Fruit fly (Drosophila melanogaster) whole organism, embryonic: ENCODE measurements around the gene CG43850.

Experiments used
- Asciz ChIP-seq: fragments of 200-800 bp; sonication (Bioruptor generic); optimal IDR thresholded peaks from 2 replicates; lab custom pipeline; 2017; ENCODE audit warnings: missing biosample characterization, mild to moderate bottlenecking, missing genetic modification characterization, missing genetic modification reagents
- Atf6 ChIP-seq: fragments of 200-800 bp; sonication (Bioruptor generic); IDR thresholded peaks from 2 replicates; pipeline ENCODE4 v1.3.6; 2022; ENCODE audit warnings: missing biosample characterization, missing genetic modification characterization
- Bdp1 ChIP-seq: fragments of 200-800 bp; sonication (Bioruptor generic); optimal IDR thresholded peaks from 3 replicates; lab custom pipeline; 2016; ENCODE audit warnings: missing biosample characterization, missing genetic modification characterization
- CG10654 ChIP-seq: fragments of 200-800 bp; sonication (Bioruptor generic); optimal IDR thresholded peaks from 2 replicates; lab custom pipeline; 2016; ENCODE audit warnings: missing biosample characterization, missing genetic modification characterization
- CG11456 ChIP-seq: fragments of 200-800 bp; sonication (Bioruptor generic); IDR thresholded peaks from 3 replicates; pipeline ENCODE4 v1.3.6; 2022; ENCODE audit warnings: missing biosample characterization, missing genetic modification characterization
- CG11695 ChIP-seq: fragments of 200-800 bp; sonication (Bioruptor generic); IDR thresholded peaks from 3 replicates; pipeline ENCODE4 v1.3.6; 2022; ENCODE audit warnings: missing biosample characterization, missing genetic modification characterization
- CG11723 ChIP-seq: fragments of 200-800 bp; sonication (Bioruptor generic); optimal IDR thresholded peaks from 2 replicates; lab custom pipeline; 2017; ENCODE audit warnings: missing biosample characterization, mild to moderate bottlenecking, missing genetic modification characterization
- CG12155 ChIP-seq: fragments of 200-800 bp; sonication (Bioruptor generic); optimal IDR thresholded peaks from 3 replicates; lab custom pipeline; 2016; ENCODE audit warnings: missing biosample characterization, missing genetic modification characterization
- CG13287 ChIP-seq: fragments of 200-800 bp; sonication (Bioruptor generic); IDR thresholded peaks from 2 replicates; pipeline ENCODE4 v1.3.6; 2022; ENCODE audit warnings: missing biosample characterization, missing genetic modification characterization; ENCODE audit not compliant: partially characterized antibody
- CG13296 ChIP-seq: fragments of 200-800 bp; sonication (Bioruptor generic); optimal IDR thresholded peaks from 3 replicates; lab custom pipeline; 2018; ENCODE audit warnings: missing biosample characterization, mild to moderate bottlenecking, missing genetic modification characterization
- CG13624 ChIP-seq: fragments of 200-800 bp; sonication (Bioruptor generic); optimal IDR thresholded peaks from 2 replicates; lab custom pipeline; 2016; ENCODE audit warnings: missing biosample characterization, missing genetic modification characterization
- CG15269 ChIP-seq: fragments of 200-800 bp; sonication (Bioruptor generic); optimal IDR thresholded peaks from 2 replicates; lab custom pipeline; 2018; ENCODE audit warnings: missing biosample characterization, mild to moderate bottlenecking, missing genetic modification characterization, moderate library complexity
- CG15514 ChIP-seq: fragments of 200-800 bp; sonication (Bioruptor generic); optimal IDR thresholded peaks from 3 replicates; lab custom pipeline; 2017; ENCODE audit warnings: missing biosample characterization, missing genetic modification characterization, mild to moderate bottlenecking, moderate library complexity, missing genetic modification reagents
- CG16815 ChIP-seq: fragments of 200-800 bp; sonication (Bioruptor generic); optimal IDR thresholded peaks from 3 replicates; lab custom pipeline; 2017; ENCODE audit warnings: missing biosample characterization, mild to moderate bottlenecking, missing genetic modification characterization
- CG17328 ChIP-seq: fragments of 200-800 bp; sonication (Bioruptor generic); IDR thresholded peaks from 2 replicates; pipeline ENCODE4 v1.3.6; 2022; ENCODE audit warnings: missing biosample characterization, missing genetic modification characterization
- CG17359 ChIP-seq: fragments of 200-800 bp; sonication (Bioruptor generic); optimal IDR thresholded peaks from 3 replicates; lab custom pipeline; 2018; ENCODE audit warnings: missing biosample characterization, mild to moderate bottlenecking, missing genetic modification characterization, moderate library complexity
- CG2712 ChIP-seq: fragments of 200-800 bp; optimal IDR thresholded peaks from 3 replicates; lab custom pipeline; 2019; ENCODE audit warnings: missing biosample characterization, mild to moderate bottlenecking, missing genetic modification characterization, moderate library complexity
- CG2889 ChIP-seq: fragments of 200-800 bp; sonication (Bioruptor generic); IDR thresholded peaks from 3 replicates; pipeline ENCODE4 v1.3.6; 2022; ENCODE audit warnings: missing biosample characterization, missing genetic modification characterization
- CG3065 ChIP-seq: fragments of 200-800 bp; sonication (Bioruptor generic); optimal IDR thresholded peaks from 2 replicates; lab custom pipeline; 2016; ENCODE audit warnings: missing biosample characterization, missing genetic modification characterization
- CG32772 ChIP-seq: fragments of 200-800 bp; sonication (Bioruptor generic); IDR thresholded peaks from 2 replicates; pipeline ENCODE4 v1.3.6; 2022; ENCODE audit warnings: missing biosample characterization, missing genetic modification characterization
- CG3847 ChIP-seq: fragments of 200-800 bp; sonication (Bioruptor generic); IDR thresholded peaks from 2 replicates; pipeline ENCODE4 v1.3.6; 2022; ENCODE audit warnings: missing biosample characterization, missing genetic modification characterization
- CG4360 ChIP-seq: fragments of 200-800 bp; sonication (Bioruptor generic); IDR thresholded peaks from 2 replicates; pipeline ENCODE4 v1.3.6; 2022; ENCODE audit warnings: missing biosample characterization, missing genetic modification characterization
- CG4707 ChIP-seq: fragments of 200-800 bp; sonication (Bioruptor generic); optimal IDR thresholded peaks from 2 replicates; lab custom pipeline; 2018; ENCODE audit warnings: missing biosample characterization, mild to moderate bottlenecking, missing genetic modification characterization, moderate library complexity
- CG4730 ChIP-seq: fragments of 200-800 bp; sonication (Bioruptor generic); IDR thresholded peaks from 2 replicates; pipeline ENCODE4 v1.3.6; 2022; ENCODE audit warnings: missing biosample characterization, missing genetic modification characterization
- CG6689 ChIP-seq: fragments of 200-800 bp; sonication (Bioruptor generic); IDR thresholded peaks from 2 replicates; pipeline ENCODE4 v1.3.6; 2022; ENCODE audit warnings: missing biosample characterization, missing genetic modification characterization
- CG7745 ChIP-seq: fragments of 200-800 bp; sonication (Bioruptor generic); optimal IDR thresholded peaks from 2 replicates; lab custom pipeline; 2018; ENCODE audit warnings: missing biosample characterization, mild to moderate bottlenecking, missing genetic modification characterization, moderate library complexity
- CG7963 ChIP-seq: fragments of 200-800 bp; sonication (Bioruptor generic); IDR thresholded peaks from 3 replicates; pipeline ENCODE4 v1.3.6; 2022; ENCODE audit warnings: missing biosample characterization, missing genetic modification characterization; ENCODE audit not compliant: partially characterized antibody
- CG7987 ChIP-seq: fragments of 200-800 bp; sonication (Bioruptor generic); optimal IDR thresholded peaks from 2 replicates; lab custom pipeline; 2018; ENCODE audit warnings: missing biosample characterization, mild to moderate bottlenecking, missing genetic modification characterization, moderate library complexity
- CG9215 ChIP-seq: fragments of 200-800 bp; sonication (Bioruptor generic); IDR thresholded peaks from 2 replicates; pipeline ENCODE4 v1.3.6; 2022; ENCODE audit warnings: missing biosample characterization, missing genetic modification characterization
- CG9797 ChIP-seq: fragments of 200-800 bp; sonication (Bioruptor generic); optimal IDR thresholded peaks from 3 replicates; lab custom pipeline; 2018; ENCODE audit warnings: missing biosample characterization, mild to moderate bottlenecking, missing genetic modification characterization
- Dref ChIP-seq: fragments of 200-800 bp; sonication (Bioruptor generic); IDR thresholded peaks from 2 replicates; pipeline ENCODE4 v1.3.6; 2022; ENCODE audit warnings: missing biosample characterization, missing genetic modification characterization
- Eip74EF ChIP-seq, 2 experiments: fragments of 200-800 bp in 1 of 2; fragments of >200 bp in 1 of 2; sonication (Bioruptor generic) in 1 of 2; optimal IDR thresholded peaks; 2 replicates each; lab custom pipeline; 2017 to 2019; ENCODE audit warnings: missing biosample characterization in 2 of 2, missing genetic modification characterization in 2 of 2, mild to moderate bottlenecking in 1 of 2, moderate library complexity in 1 of 2
- Gug ChIP-seq: fragments of 200-800 bp; sonication (Bioruptor generic); IDR thresholded peaks from 4 replicates; pipeline ENCODE4 v1.3.6; 2022; ENCODE audit warnings: missing biosample characterization, missing genetic modification characterization
- H15 ChIP-seq: fragments of 200-800 bp; sonication (Bioruptor generic); IDR thresholded peaks from 3 replicates; pipeline ENCODE4 v1.3.6; 2022; ENCODE audit warnings: missing biosample characterization, missing genetic modification characterization
- Hmx ChIP-seq: fragments of 200-800 bp; sonication (Bioruptor generic); optimal IDR thresholded peaks from 2 replicates; lab custom pipeline; 2016; ENCODE audit warnings: missing biosample characterization, missing genetic modification characterization
- Mrtf ChIP-seq: fragments of 200-800 bp; sonication (Bioruptor generic); IDR thresholded peaks from 3 replicates; pipeline ENCODE4 v1.3.6; 2022; ENCODE audit warnings: missing biosample characterization, missing genetic modification characterization
- Oaz ChIP-seq: fragments of 200-800 bp; sonication (Bioruptor generic); IDR thresholded peaks from 2 replicates; pipeline ENCODE4 v1.3.6; 2022; ENCODE audit warnings: missing biosample characterization, missing genetic modification characterization
- Opbp ChIP-seq: fragments of 200-800 bp; sonication (Bioruptor generic); IDR thresholded peaks from 3 replicates; pipeline ENCODE4 v1.3.6; 2022; ENCODE audit warnings: missing biosample characterization, missing genetic modification characterization; ENCODE audit not compliant: partially characterized antibody
- TFAM ChIP-seq: fragments of 200-800 bp; sonication (Bioruptor generic); optimal IDR thresholded peaks from 2 replicates; lab custom pipeline; 2017; ENCODE audit warnings: missing biosample characterization, missing genetic modification characterization, inconsistent platforms
- abd-A ChIP-seq: fragments of 200-800 bp; sonication (Bioruptor generic); optimal IDR thresholded peaks from 3 replicates; lab custom pipeline; 2019; ENCODE audit warnings: missing biosample characterization, mild to moderate bottlenecking, missing genetic modification characterization, moderate library complexity
- ac ChIP-seq: fragments of 200-800 bp; sonication (Bioruptor generic); optimal IDR thresholded peaks from 3 replicates; lab custom pipeline; 2017; ENCODE audit warnings: missing biosample characterization, mild to moderate bottlenecking, missing genetic modification characterization
- cad ChIP-seq: fragments of >200 bp; optimal IDR thresholded peaks from 2 replicates; lab custom pipeline; 2017; ENCODE audit warnings: missing biosample characterization, missing genetic modification characterization
- emc ChIP-seq: fragments of 200-800 bp; sonication (Bioruptor generic); optimal IDR thresholded peaks from 2 replicates; lab custom pipeline; 2016; ENCODE audit warnings: missing biosample characterization, missing genetic modification characterization
- ewg ChIP-seq: fragments of 200-800 bp; sonication (Bioruptor generic); optimal IDR thresholded peaks from 3 replicates; lab custom pipeline; 2017; ENCODE audit warnings: mild to moderate bottlenecking, missing biosample characterization, missing genetic modification reagents, missing genetic modification characterization
- her ChIP-seq: fragments of 200-800 bp; sonication (Bioruptor generic); optimal IDR thresholded peaks from 2 replicates; lab custom pipeline; 2016; ENCODE audit warnings: missing biosample characterization, missing genetic modification characterization
- nerfin-1 ChIP-seq: fragments of 200-800 bp; sonication (Bioruptor generic); optimal IDR thresholded peaks from 3 replicates; lab custom pipeline; 2019; ENCODE audit warnings: missing biosample characterization, mild to moderate bottlenecking, missing genetic modification characterization, moderate library complexity
- nerfin-2 ChIP-seq: fragments of 200-800 bp; sonication (Bioruptor generic); IDR thresholded peaks from 2 replicates; pipeline ENCODE4 v1.3.6; 2022; ENCODE audit warnings: missing biosample characterization, missing genetic modification characterization; ENCODE audit not compliant: partially characterized antibody
- pfk ChIP-seq: fragments of 200-800 bp; sonication (Bioruptor generic); optimal IDR thresholded peaks from 2 replicates; lab custom pipeline; 2018; ENCODE audit warnings: missing biosample characterization, mild to moderate bottlenecking, missing genetic modification characterization, moderate library complexity
- pho ChIP-seq: fragments of 200-800 bp; sonication (Bioruptor generic); optimal IDR thresholded peaks from 2 replicates; lab custom pipeline; 2016; ENCODE audit warnings: missing biosample characterization, missing genetic modification characterization
- wor ChIP-seq: fragments of 200-800 bp; sonication (Bioruptor generic); IDR thresholded peaks from 2 replicates; pipeline ENCODE4 v1.3.6; 2022; ENCODE audit warnings: missing biosample characterization, missing genetic modification characterization

The CG43850 gene

dm6 chr2L:13366109-13366747, 49.0 kb upstream of the CG43850 start, which contains the start of the genes Nnp-1 and Grx3 (continued):
- TF ChIP-seq Dref (GFP tag; lab: Robert Waterston, UW): no peak
- no peak for TF ChIP-seq abd-A (tag; lab: Kevin White, UChicago)
- TF ChIP-seq her (GFP tag; lab: Kevin White, UChicago): peak; percentile 33
- TF ChIP-seq CG13296 (GFP tag; lab: Kevin White, UChicago): no peak
- TF ChIP-seq CG3065 (GFP tag; lab: Kevin White, UChicago): no peak
- no peak for TF ChIP-seq Asciz (GFP tag; lab: Kevin White, UChicago)
- no peak for TF ChIP-seq TFAM
- no peak for TF ChIP-seq CG16815 (GFP tag; lab: Kevin White, UChicago)
- TF ChIP-seq Oaz (GFP tag; lab: Robert Waterston, UW): no peak
- no peak for TF ChIP-seq CG7963 (GFP tag; lab: Robert Waterston, UW)
- peak; percentile 61 for TF ChIP-seq CG12155 (GFP tag; lab: Kevin White, UChicago)
- no peak for TF ChIP-seq CG7745 (tag; lab: Kevin White, UChicago)
- TF ChIP-seq H15 (GFP tag; lab: Robert Waterston, UW): no peak
- TF ChIP-seq CG6689 (GFP tag; lab: Robert Waterston, UW): peak; percentile 49
- peak; percentile 41 for TF ChIP-seq CG9797
- no peak for TF ChIP-seq CG2712 (tag; lab: Kevin White, UChicago)
- TF ChIP-seq CG4707 (GFP tag; lab: Kevin White, UChicago): no peak
- peak; percentile 65 for TF ChIP-seq CG15514 (GFP tag; lab: Kevin White, UChicago)
- TF ChIP-seq CG4360 (GFP tag; lab: Robert Waterston, UW): peak; percentile 46; the same call in 1 of the 2 replicates
- no peak for TF ChIP-seq wor
- peak; percentile 24 for TF ChIP-seq ewg (GFP tag; lab: Kevin White, UChicago)
- no peak for TF ChIP-seq Eip74EF (GFP tag; optimal IDR thresholded peaks at IDR 0.05; lab: Kevin White, UChicago)
- peak; percentile 7 for TF ChIP-seq pho
- TF ChIP-seq CG17328 (GFP tag; lab: Robert Waterston, UW): no peak
- no peak for TF ChIP-seq CG4730 (GFP tag; lab: Robert Waterston, UW)
- no peak for TF ChIP-seq Atf6 (GFP tag; lab: Robert Waterston, UW)
- no peak for TF ChIP-seq pfk
- TF ChIP-seq CG2889: no peak
- TF ChIP-seq Mrtf (GFP tag; lab: Robert Waterston, UW): no peak
- TF ChIP-seq Hmx (GFP tag; lab: Kevin White, UChicago): no peak
- TF ChIP-seq CG9215: peak; percentile 57
- no peak for TF ChIP-seq CG13624 (GFP tag; lab: Kevin White, UChicago)
- peak; percentile 76 for TF ChIP-seq CG3847 (GFP tag; lab: Robert Waterston, UW)
- no peak for TF ChIP-seq nerfin-2 (GFP tag; lab: Robert Waterston, UW)
- no peak for TF ChIP-seq CG7987 (GFP tag; lab: Kevin White, UChicago)
- TF ChIP-seq CG11695 (GFP tag; lab: Robert Waterston, UW): no peak
- no peak for TF ChIP-seq CG15269 (tag; lab: Kevin White, UChicago)
- TF ChIP-seq CG13287: 0 out of 2 replicates have a peak, but pooled peaks have one; percentile 30
- peak; percentile 36; the same call in 1 of the 4 replicates for TF ChIP-seq Gug (GFP tag; lab: Robert Waterston, UW)
- no peak for TF ChIP-seq Opbp (GFP tag; lab: Robert Waterston, UW)
- TF ChIP-seq CG10654 (GFP tag; lab: Kevin White, UChicago): peak; percentile 30
- TF ChIP-seq CG17359 (tag; lab: Kevin White, UChicago): no peak
- TF ChIP-seq CG11456 (GFP tag; lab: Robert Waterston, UW): no peak
- no peak for TF ChIP-seq ac (GFP tag; lab: Kevin White, UChicago)
- no peak for TF ChIP-seq CG11723 (GFP tag; lab: Kevin White, UChicago)
- no peak for TF ChIP-seq cad (GFP tag; lab: Kevin White, UChicago)
- peak; percentile 39 for TF ChIP-seq CG32772 (GFP tag; lab: Robert Waterston, UW)
- peak; percentile 52 for TF ChIP-seq Bdp1 (GFP tag; lab: Kevin White, UChicago)
- no peak for TF ChIP-seq nerfin-1 (tag; lab: Kevin White, UChicago)
- TF ChIP-seq emc (GFP tag; lab: Kevin White, UChicago): no peak
